Fruit fly (Drosophila melanogaster) whole organism, wandering third instar larva: ENCODE data around the gene CG7766.

Source experiments
- CG9705 ChIP-seq: fragments of 200-800 bp; sonication (Bioruptor generic); optimal IDR thresholded peaks from 2 replicates; lab custom pipeline; 2018; ENCODE audit warnings: missing biosample characterization, mild to moderate bottlenecking, missing genetic modification characterization
- Rel ChIP-seq, 2 experiments: fragments of 200-800 bp; sonication (Bioruptor generic) in 1 of 2; optimal IDR thresholded peaks; 2 replicates in 1 of 2; 3 replicates in 1 of 2; lab custom pipeline; 2016 to 2019; ENCODE audit warnings: mild to moderate bottlenecking in 2 of 2, missing biosample characterization in 2 of 2, missing genetic modification characterization in 2 of 2, moderate library complexity in 1 of 2
- usp ChIP-seq: fragments of >200 bp; optimal IDR thresholded peaks from 2 replicates; lab custom pipeline; 2017; ENCODE audit warnings: missing biosample characterization, missing genetic modification characterization

dm6 chrX:9071308-9071707, 32.2 kb downstream of the CG7766 start, which contains the start of gene CG10970:
- no peak for TF ChIP-seq usp (GFP tag; lab: Kevin White, UChicago)
- no peak for TF ChIP-seq Rel (GFP tag; optimal IDR thresholded peaks at IDR 0.05; lab: Kevin White, UChicago)
- TF ChIP-seq Rel (tag; optimal IDR thresholded peaks at IDR 0.05; lab: Kevin White, UChicago) = no peak
- no peak for TF ChIP-seq CG9705 (GFP tag; lab: Kevin White, UChicago)
